Worm (Caenorhabditis elegans): ENCODE measurements around the gene txt-19.

ce11 chrIV:12855248-12855647 is 9.5 kb downstream of the txt-19 start, which contains the start of gene nstp-5:
- TF ChIP-seq tbx-2 (tag; optimal IDR thresholded peaks at IDR 0.05): no peak
- TF ChIP-seq ceh-63 (GFP tag; optimal IDR thresholded peaks at IDR 0.05): no peak
- TF ChIP-seq nhr-237 (tag; optimal IDR thresholded peaks at IDR 0.05): no peak
- no peak for TF ChIP-seq pqm-1 (tag; optimal IDR thresholded peaks at IDR 0.05)
- TF ChIP-seq aha-1 (tag; optimal IDR thresholded peaks at IDR 0.05): no peak
- no peak for TF ChIP-seq elt-2 (tag; optimal IDR thresholded peaks at IDR 0.05)
- no peak for TF ChIP-seq nhr-11 (tag; optimal IDR thresholded peaks at IDR 0.05)
- no peak for TF ChIP-seq lin-13 (GFP tag; optimal IDR thresholded peaks at IDR 0.05)
- TF ChIP-seq ama-1 (optimal IDR thresholded peaks at IDR 0.05): no peak
- no peak for TF ChIP-seq rnt-1 (tag; optimal IDR thresholded peaks at IDR 0.05)
- TF ChIP-seq fos-1 (tag; optimal IDR thresholded peaks at IDR 0.05): no peak
- TF ChIP-seq unc-62 (GFP tag; optimal IDR thresholded peaks at IDR 0.05): no peak
- no peak for TF ChIP-seq ztf-11 (tag; optimal IDR thresholded peaks at IDR 0.05)

Measured in whole organism, L1 larva.